Worm (Caenorhabditis elegans): ENCODE data around the gene fbxa-31.

DNA sequence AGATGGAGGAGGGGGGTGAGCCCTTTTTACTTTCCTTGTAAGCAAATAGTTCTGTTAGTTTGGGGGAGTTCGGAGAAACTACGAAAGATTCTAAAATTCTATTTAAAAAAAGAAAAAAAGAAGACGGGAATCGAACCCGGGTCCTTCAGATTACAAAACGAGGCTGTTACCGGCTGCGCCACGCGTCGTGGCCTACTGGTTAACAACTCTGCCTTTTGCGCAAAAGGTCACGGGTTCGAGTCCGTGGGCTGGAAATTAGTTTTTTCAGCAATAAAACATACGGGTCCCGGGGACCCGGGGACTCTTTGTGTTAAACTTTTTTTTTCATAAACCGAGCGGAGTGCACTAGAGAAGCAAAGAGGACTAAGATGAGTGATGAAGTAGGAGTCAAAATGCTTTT lies 40.0 kb downstream of the fbxa-31 start:
- TF ChIP-seq skn-1 (tag; optimal IDR thresholded peaks at IDR 0.05), result no peak
- TF ChIP-seq elt-2 (tag; optimal IDR thresholded peaks at IDR 0.05), result no peak
- no peak for TF ChIP-seq zag-1 (tag; optimal IDR thresholded peaks at IDR 0.05)
- no peak for TF ChIP-seq nhr-12 (tag; optimal IDR thresholded peaks at IDR 0.05)
- no peak for TF ChIP-seq nhr-77 (tag; optimal IDR thresholded peaks at IDR 0.05)
- no peak for TF ChIP-seq nfya-1 (tag; optimal IDR thresholded peaks at IDR 0.05; ENCODE audit: insufficient read depth)
- no peak for TF ChIP-seq jun-1 (tag; optimal IDR thresholded peaks at IDR 0.05)
- no peak for TF ChIP-seq pqm-1 (tag; optimal IDR thresholded peaks at IDR 0.05)
- TF ChIP-seq unc-62 (GFP tag; optimal IDR thresholded peaks at IDR 0.05), result no peak
- TF ChIP-seq ztf-4 (tag; optimal IDR thresholded peaks at IDR 0.05), result no peak
- TF ChIP-seq aly-2 (tag; optimal IDR thresholded peaks at IDR 0.05), result no peak

All from whole organism, L3 larva.